Fruit fly (Drosophila melanogaster): ENCODE measurements around the gene CG6793.

- TF ChIP-seq CG13204 (GFP tag; optimal IDR thresholded peaks at IDR 0.05) (peak; percentile 30), gl (tag; optimal IDR thresholded peaks at IDR 0.05) (no peak), CG34367 (tag; optimal IDR thresholded peaks at IDR 0.05) (no peak), CG14655 (GFP tag; optimal IDR thresholded peaks at IDR 0.05) (peak; percentile 50), CG32121 (GFP tag; IDR thresholded peaks at IDR 0.05) (no peak; the same call in 1 of the 2 replicates), Pif1B (GFP tag; optimal IDR thresholded peaks at IDR 0.05) (no peak), EcR (GFP tag; optimal IDR thresholded peaks at IDR 0.05) (peak; percentile 12), D1 (tag; optimal IDR thresholded peaks at IDR 0.05) (no peak), CG17806 (tag; optimal IDR thresholded peaks at IDR 0.05) (no peak), CG4496 (GFP tag; IDR thresholded peaks at IDR 0.05) (peak; percentile 33; the same call in 1 of the 3 replicates), CG8301 (tag; optimal IDR thresholded peaks at IDR 0.05) (peak; percentile 41)
Observed at dm6 chr3L:12063442-12064080, 21.4 kb downstream of the CG6793 start.

Measured in whole organism, pupa.